Worm (Caenorhabditis elegans) whole organism, late embryonic: ENCODE data around the gene nap-1.

Experiments used
- elt-2 ChIP-seq: sonication (generic microtip); optimal IDR thresholded peaks from 2 replicates; lab custom pipeline; 2016; ENCODE audit warnings: missing genetic modification reagents, missing genetic modification characterization, missing compliant biosample characterization
- ets-4 ChIP-seq: sonication (generic microtip); optimal IDR thresholded peaks from 2 replicates; lab custom pipeline; 2016; ENCODE audit warnings: missing genetic modification characterization, missing compliant biosample characterization
- mec-3 ChIP-seq: sonication (generic microtip); optimal IDR thresholded peaks from 2 replicates; lab custom pipeline; 2016; ENCODE audit warnings: borderline replicate concordance, missing genetic modification characterization, missing compliant biosample characterization
- ttx-3 ChIP-seq: sonication (generic microtip); optimal IDR thresholded peaks from 2 replicates; lab custom pipeline; 2016; ENCODE audit warnings: missing genetic modification reagents, missing genetic modification characterization, missing compliant biosample characterization

DNA sequence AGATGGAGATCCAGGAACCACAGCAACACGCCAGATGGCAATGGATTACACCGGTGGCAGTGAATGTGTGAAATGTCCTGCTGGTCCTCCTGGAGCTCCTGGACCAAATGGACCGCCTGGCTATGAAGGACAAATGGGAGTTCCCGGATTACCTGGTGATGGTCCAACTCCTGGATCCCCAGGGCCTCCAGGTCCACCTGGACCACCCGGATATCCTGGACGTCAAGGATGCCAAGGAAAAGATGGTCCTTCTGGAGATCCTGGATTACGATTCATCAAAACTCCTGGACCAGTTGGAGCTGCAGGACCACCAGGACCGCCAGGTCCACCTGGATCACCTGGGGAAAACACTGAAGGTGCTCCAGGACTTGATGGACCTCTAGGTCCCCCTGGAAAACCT, 21.8 kb downstream of the nap-1 start:
- no peak for TF ChIP-seq elt-2 (tag; lab: Kevin White, UChicago)
- no peak for TF ChIP-seq ttx-3
- no peak for TF ChIP-seq ets-4 (tag; lab: Kevin White, UChicago)
- no peak for TF ChIP-seq mec-3
